Fruit fly (Drosophila melanogaster) whole organism, embryonic: ENCODE results near the gene CG15153.

Experiments
- CG10267 ChIP-seq: fragments of 200-800 bp; sonication (Bioruptor generic); optimal IDR thresholded peaks from 2 replicates; lab custom pipeline; 2018; ENCODE audit warnings: missing biosample characterization, mild to moderate bottlenecking, missing genetic modification characterization, moderate library complexity
- CG11456 ChIP-seq: fragments of 200-800 bp; sonication (Bioruptor generic); IDR thresholded peaks from 3 replicates; pipeline ENCODE4 v1.3.6; 2022; ENCODE audit warnings: missing biosample characterization, missing genetic modification characterization
- CG12744 ChIP-seq: fragments of 200-800 bp; sonication (Bioruptor generic); optimal IDR thresholded peaks from 2 replicates; lab custom pipeline; 2016; ENCODE audit warnings: missing biosample characterization, missing genetic modification characterization
- CG13123 ChIP-seq: fragments of 200-800 bp; sonication (Bioruptor generic); optimal IDR thresholded peaks from 2 replicates; lab custom pipeline; 2016; ENCODE audit warnings: missing biosample characterization, missing genetic modification characterization
- CG13624 ChIP-seq: fragments of 200-800 bp; sonication (Bioruptor generic); optimal IDR thresholded peaks from 2 replicates; lab custom pipeline; 2016; ENCODE audit warnings: missing biosample characterization, missing genetic modification characterization
- CG15696 ChIP-seq: fragments of 200-800 bp; sonication (Bioruptor generic); optimal IDR thresholded peaks from 2 replicates; lab custom pipeline; 2019; ENCODE audit warnings: missing biosample characterization, mild to moderate bottlenecking, missing genetic modification characterization, moderate library complexity
- CG18764 ChIP-seq: fragments of 200-800 bp; sonication (Bioruptor generic); optimal IDR thresholded peaks from 3 replicates; lab custom pipeline; 2016; ENCODE audit warnings: missing biosample characterization, missing genetic modification characterization
- CG34376 ChIP-seq: fragments of 200-800 bp; sonication (Bioruptor generic); optimal IDR thresholded peaks from 2 replicates; lab custom pipeline; 2018; ENCODE audit warnings: missing biosample characterization, mild to moderate bottlenecking, missing genetic modification characterization
- CG3995 ChIP-seq: fragments of 200-800 bp; sonication (Bioruptor generic); optimal IDR thresholded peaks from 3 replicates; lab custom pipeline; 2016; ENCODE audit warnings: missing biosample characterization, missing genetic modification characterization
- CG42726 ChIP-seq: fragments of 200-800 bp; sonication (Bioruptor generic); IDR thresholded peaks from 2 replicates; pipeline ENCODE4 v1.3.6; 2022; ENCODE audit warnings: missing biosample characterization, missing genetic modification characterization; ENCODE audit not compliant: partially characterized antibody
- CG4328 ChIP-seq: fragments of 200-800 bp; sonication (Bioruptor generic); optimal IDR thresholded peaks from 3 replicates; lab custom pipeline; 2017; ENCODE audit warnings: missing biosample characterization, missing genetic modification reagents, missing genetic modification characterization
- CG4617 ChIP-seq: fragments of 200-800 bp; sonication (Bioruptor generic); optimal IDR thresholded peaks from 3 replicates; lab custom pipeline; 2016; ENCODE audit warnings: missing biosample characterization, missing genetic modification characterization, borderline replicate concordance
- CG6813 ChIP-seq: fragments of 200-800 bp; sonication (Bioruptor generic); optimal IDR thresholded peaks from 2 replicates; lab custom pipeline; 2017; ENCODE audit warnings: missing biosample characterization, missing genetic modification characterization, mild to moderate bottlenecking, moderate library complexity, missing genetic modification reagents
- CG7928 ChIP-seq: fragments of 200-800 bp; sonication (Bioruptor generic); optimal IDR thresholded peaks from 2 replicates; lab custom pipeline; 2017; ENCODE audit warnings: missing biosample characterization, mild to moderate bottlenecking, missing genetic modification characterization
- CG7963 ChIP-seq: fragments of 200-800 bp; sonication (Bioruptor generic); IDR thresholded peaks from 3 replicates; pipeline ENCODE4 v1.3.6; 2022; ENCODE audit warnings: missing biosample characterization, missing genetic modification characterization; ENCODE audit not compliant: partially characterized antibody
- CG8388 ChIP-seq: fragments of 200-800 bp; sonication (Bioruptor generic); optimal IDR thresholded peaks from 2 replicates; lab custom pipeline; 2019; ENCODE audit warnings: missing biosample characterization, mild to moderate bottlenecking, missing genetic modification characterization, moderate library complexity
- CG8944 ChIP-seq: fragments of 200-800 bp; sonication (Bioruptor generic); optimal IDR thresholded peaks from 3 replicates; lab custom pipeline; 2016; ENCODE audit warnings: missing biosample characterization, missing genetic modification characterization
- CTCF ChIP-seq: fragments of 200-800 bp; sonication (Bioruptor generic); optimal IDR thresholded peaks from 2 replicates; lab custom pipeline; 2017; ENCODE audit warnings: missing biosample characterization, mild to moderate bottlenecking, missing genetic modification characterization, moderate library complexity
- Dad ChIP-seq: fragments of 200-800 bp; sonication (Bioruptor generic); optimal IDR thresholded peaks from 3 replicates; lab custom pipeline; 2016; ENCODE audit warnings: missing biosample characterization, missing genetic modification characterization
- E2f2 ChIP-seq: fragments of 200-800 bp; sonication (Bioruptor generic); IDR thresholded peaks from 2 replicates; pipeline ENCODE4 v1.3.6; 2022; ENCODE audit warnings: missing biosample characterization, missing genetic modification characterization
- H15 ChIP-seq: fragments of 200-800 bp; sonication (Bioruptor generic); IDR thresholded peaks from 3 replicates; pipeline ENCODE4 v1.3.6; 2022; ENCODE audit warnings: missing biosample characterization, missing genetic modification characterization
- Hr3 ChIP-seq: fragments of 200-800 bp; sonication (Bioruptor generic); optimal IDR thresholded peaks from 3 replicates; lab custom pipeline; 2016; ENCODE audit warnings: missing biosample characterization, missing genetic modification characterization
- NC2β ChIP-seq: fragments of 200-800 bp; sonication (Bioruptor generic); optimal IDR thresholded peaks from 2 replicates; lab custom pipeline; 2016; ENCODE audit warnings: missing biosample characterization, missing genetic modification characterization
- Nf-YA ChIP-seq: fragments of 200-800 bp; sonication (Bioruptor generic); IDR thresholded peaks from 2 replicates; pipeline ENCODE4 v1.3.6; 2022; ENCODE audit warnings: missing biosample characterization, missing genetic modification characterization
- Ravus ChIP-seq: fragments of 200-800 bp; sonication (Bioruptor generic); IDR thresholded peaks from 2 replicates; pipeline ENCODE4 v1.3.6; 2022; ENCODE audit warnings: missing biosample characterization, missing genetic modification characterization
- Sox102F ChIP-seq: fragments of 200-800 bp; sonication (Bioruptor generic); optimal IDR thresholded peaks from 2 replicates; lab custom pipeline; 2018; ENCODE audit warnings: missing biosample characterization, mild to moderate bottlenecking, missing genetic modification characterization, moderate library complexity
- Sry-β ChIP-seq: fragments of 200-800 bp; sonication (Bioruptor generic); optimal IDR thresholded peaks from 2 replicates; lab custom pipeline; 2018; ENCODE audit warnings: missing biosample characterization, mild to moderate bottlenecking, missing genetic modification characterization, moderate library complexity
- Vsx1 ChIP-seq: fragments of 200-800 bp; sonication (Bioruptor generic); optimal IDR thresholded peaks from 2 replicates; lab custom pipeline; 2017; ENCODE audit warnings: missing biosample characterization, mild to moderate bottlenecking, missing genetic modification characterization, missing genetic modification reagents
- abd-A ChIP-seq: fragments of 200-800 bp; sonication (Bioruptor generic); optimal IDR thresholded peaks from 3 replicates; lab custom pipeline; 2019; ENCODE audit warnings: missing biosample characterization, mild to moderate bottlenecking, missing genetic modification characterization, moderate library complexity
- al ChIP-seq: fragments of 200-800 bp; sonication (Bioruptor generic); IDR thresholded peaks from 2 replicates; pipeline ENCODE4 v1.3.6; 2022; ENCODE audit warnings: missing biosample characterization, missing genetic modification characterization
- cato ChIP-seq: fragments of 200-800 bp; sonication (Bioruptor generic); optimal IDR thresholded peaks from 2 replicates; lab custom pipeline; 2016; ENCODE audit warnings: missing biosample characterization, missing genetic modification characterization, borderline replicate concordance
- danr ChIP-seq: fragments of 200-800 bp; sonication (Bioruptor generic); IDR thresholded peaks from 2 replicates; pipeline ENCODE4 v1.3.6; 2022; ENCODE audit warnings: missing biosample characterization, missing genetic modification characterization
- fd102C ChIP-seq: fragments of 200-800 bp; sonication (Bioruptor generic); optimal IDR thresholded peaks from 2 replicates; lab custom pipeline; 2018; ENCODE audit warnings: missing biosample characterization, mild to moderate bottlenecking, missing genetic modification characterization, moderate library complexity
- gcm ChIP-seq: fragments of 200-800 bp; sonication (Bioruptor generic); optimal IDR thresholded peaks from 2 replicates; lab custom pipeline; 2019; ENCODE audit warnings: missing biosample characterization, mild to moderate bottlenecking, missing genetic modification characterization, moderate library complexity
- gsb ChIP-seq: fragments of 200-800 bp; sonication (Bioruptor generic); IDR thresholded peaks from 2 replicates; pipeline ENCODE4 v1.3.6; 2022; ENCODE audit warnings: missing biosample characterization, missing genetic modification characterization
- ham ChIP-seq: fragments of 200-800 bp; sonication (Bioruptor generic); IDR thresholded peaks from 2 replicates; pipeline ENCODE4 v1.3.6; 2022; ENCODE audit warnings: missing biosample characterization, missing genetic modification characterization
- hkb ChIP-seq, 2 experiments: fragments of 200-800 bp in 1 of 2; fragments of >200 bp in 1 of 2; sonication (Bioruptor generic) in 1 of 2; IDR thresholded peaks in 1 of 2; optimal IDR thresholded peaks in 1 of 2; 2 replicates each; pipeline versions ENCODE4 v1.3.6 to Lab custom; 2017 to 2022; ENCODE audit warnings: missing biosample characterization in 1 of 2, missing genetic modification characterization in 1 of 2
- jumu ChIP-seq: fragments of 200-800 bp; sonication (Bioruptor generic); optimal IDR thresholded peaks from 3 replicates; lab custom pipeline; 2016; ENCODE audit warnings: missing biosample characterization, missing genetic modification characterization
- klu ChIP-seq: fragments of 200-800 bp; sonication (Bioruptor generic); IDR thresholded peaks from 2 replicates; pipeline ENCODE4 v1.3.6; 2022; ENCODE audit warnings: missing biosample characterization, missing genetic modification characterization
- lilli ChIP-seq: fragments of 200-800 bp; sonication (Bioruptor generic); optimal IDR thresholded peaks from 3 replicates; lab custom pipeline; 2016; ENCODE audit warnings: missing biosample characterization, missing genetic modification characterization
- mam ChIP-seq: fragments of 200-800 bp; sonication (Bioruptor generic); optimal IDR thresholded peaks from 3 replicates; lab custom pipeline; 2016; ENCODE audit warnings: missing biosample characterization, missing genetic modification characterization
- mld ChIP-seq: fragments of 200-800 bp; sonication (Bioruptor generic); IDR thresholded peaks from 3 replicates; pipeline ENCODE4 v1.3.6; 2022; ENCODE audit warnings: missing biosample characterization, missing genetic modification characterization; ENCODE audit not compliant: partially characterized antibody
- nau ChIP-seq: fragments of 200-800 bp; sonication (Bioruptor generic); optimal IDR thresholded peaks from 3 replicates; lab custom pipeline; 2017; ENCODE audit warnings: missing biosample characterization, mild to moderate bottlenecking, missing genetic modification characterization, missing genetic modification reagents
- nerfin-1 ChIP-seq: fragments of 200-800 bp; sonication (Bioruptor generic); optimal IDR thresholded peaks from 3 replicates; lab custom pipeline; 2019; ENCODE audit warnings: missing biosample characterization, mild to moderate bottlenecking, missing genetic modification characterization, moderate library complexity
- otp ChIP-seq: fragments of 200-800 bp; sonication (Bioruptor generic); IDR thresholded peaks from 3 replicates; pipeline ENCODE4, ENCODE4 v1.3.6; 2022; ENCODE audit warnings: missing biosample characterization, missing genetic modification characterization
- sens ChIP-seq: fragments of 200-800 bp; sonication (Bioruptor generic); peaks from one replicate; lab custom pipeline; 2016; ENCODE audit warnings: missing biosample characterization, missing genetic modification characterization
- shn ChIP-seq: fragments of 200-800 bp; sonication (Bioruptor generic); optimal IDR thresholded peaks from 3 replicates; lab custom pipeline; 2016; ENCODE audit warnings: missing biosample characterization, missing genetic modification characterization
- sim ChIP-seq: fragments of 200-800 bp; sonication (Bioruptor generic); IDR thresholded peaks from 2 replicates; pipeline ENCODE4 v1.3.6; 2022; ENCODE audit warnings: missing biosample characterization, missing genetic modification characterization
- sug ChIP-seq: fragments of 200-800 bp; optimal IDR thresholded peaks from 2 replicates; lab custom pipeline; 2019; ENCODE audit warnings: missing biosample characterization, mild to moderate bottlenecking, missing genetic modification characterization, moderate library complexity
- twi ChIP-seq: fragments of 200-800 bp; optimal IDR thresholded peaks from 2 replicates; lab custom pipeline; 2019; ENCODE audit warnings: missing biosample characterization, mild to moderate bottlenecking, missing genetic modification characterization, moderate library complexity
- vfl ChIP-seq: fragments of 200-800 bp; sonication (Bioruptor generic); optimal IDR thresholded peaks from 2 replicates; lab custom pipeline; 2016; ENCODE audit warnings: missing biosample characterization, missing genetic modification characterization
- yki ChIP-seq: fragments of >200 bp; optimal IDR thresholded peaks from 3 replicates; lab custom pipeline; 2018

The CG15153 gene

dm6 chr2L:18136427-18136857 is 44.4 kb upstream of the CG15153 start (continued):
- TF ChIP-seq CG6813 (GFP tag; lab: Kevin White, UChicago) (peak; percentile 45), hkb (optimal IDR thresholded peaks at IDR 0.05; lab: Kevin White, UChicago) (no peak), hkb (GFP tag; IDR thresholded peaks at IDR 0.05; lab: Robert Waterston, UW) (peak; percentile 29; the same call in 1 of the 2 replicates), NC2β (no peak), CG10267 (tag; lab: Kevin White, UChicago) (no peak), mld (GFP tag; lab: Robert Waterston, UW) (no peak), CG4617 (GFP tag; lab: Kevin White, UChicago) (no peak), gsb (GFP tag; lab: Robert Waterston, UW) (0 out of 2 replicates have a peak, but pooled peaks have one; percentile 46), jumu (GFP tag; lab: Kevin White, UChicago) (no peak), fd102C (GFP tag; lab: Kevin White, UChicago) (no peak), Ravus (GFP tag; lab: Robert Waterston, UW) (no peak), CG8388 (GFP tag; lab: Kevin White, UChicago) (no peak), CG4328 (GFP tag; lab: Kevin White, UChicago) (no peak), danr (GFP tag; lab: Robert Waterston, UW) (no peak), sens (GFP tag; lab: Kevin White, UChicago) (peak; percentile 39), Hr3 (no peak), CG11456 (peak; percentile 46; the same call in 1 of the 3 replicates), CG8944 (GFP tag; lab: Kevin White, UChicago) (no peak), mam (GFP tag; lab: Kevin White, UChicago) (peak; percentile 23), otp (GFP tag; lab: Robert Waterston, UW) (0 out of 3 replicates have a peak, but pooled peaks have one; percentile 10), CG7928 (GFP tag; lab: Kevin White, UChicago) (peak; percentile 54), E2f2 (GFP tag; lab: Robert Waterston, UW) (no peak; the same call in 1 of the 2 replicates), sug (tag; lab: Kevin White, UChicago) (peak; percentile 47), CG13123 (GFP tag; lab: Kevin White, UChicago) (no peak), cato (GFP tag; lab: Kevin White, UChicago) (no peak), CG3995 (GFP tag; lab: Kevin White, UChicago) (peak; percentile 18), CG15696 (tag; lab: Kevin White, UChicago) (no peak), al (GFP tag; lab: Robert Waterston, UW) (no peak), yki (lab: Kevin White, UChicago) (no peak), sim (GFP tag; lab: Robert Waterston, UW) (no peak), Vsx1 (GFP tag; lab: Kevin White, UChicago) (no peak), Nf-YA (GFP tag; lab: Robert Waterston, UW) (no peak), CG18764 (GFP tag; lab: Kevin White, UChicago) (no peak), H15 (no peak), vfl (GFP tag; lab: Kevin White, UChicago) (no peak), CG13624 (GFP tag; lab: Kevin White, UChicago) (peak; percentile 74), CG12744 (GFP tag; lab: Kevin White, UChicago) (no peak), CG34376 (GFP tag; lab: Kevin White, UChicago) (peak; percentile 48), abd-A (tag; lab: Kevin White, UChicago) (peak; percentile 93), gcm (no peak), shn (GFP tag; lab: Kevin White, UChicago) (peak; percentile 0), ham (no peak), twi (no peak), CG42726 (GFP tag; lab: Robert Waterston, UW) (no peak), lilli (peak; percentile 46), CTCF (no peak), nerfin-1 (no peak), nau (GFP tag; lab: Kevin White, UChicago) (no peak), CG7963 (GFP tag; lab: Robert Waterston, UW) (no peak), klu (GFP tag; lab: Robert Waterston, UW) (no peak), Sry-β (GFP tag; lab: Kevin White, UChicago) (no peak), Sox102F (GFP tag; lab: Kevin White, UChicago) (no peak), Dad (no peak)
